Worm (Caenorhabditis elegans) whole organism, early embryonic: Measurements from ENCODE around the gene smf-2.

Experiments
- ama-1 ChIP-seq: fragments of 150-350 bp; optimal IDR thresholded peaks from 2 replicates; lab custom pipeline; 2014
- ceh-13 ChIP-seq: fragments of 200-800 bp; sonication (Bioruptor generic); optimal IDR thresholded peaks from 2 replicates; lab custom pipeline; 2018; ENCODE audit warnings: mild to moderate bottlenecking, missing genetic modification characterization, missing compliant biosample characterization
- scrt-1 ChIP-seq: fragments of 200-800 bp; sonication (Bioruptor generic); IDR thresholded peaks from 2 replicates; pipeline ENCODE4 v1.3.6; 2022; ENCODE audit warnings: missing genetic modification characterization, missing compliant biosample characterization

DNA sequence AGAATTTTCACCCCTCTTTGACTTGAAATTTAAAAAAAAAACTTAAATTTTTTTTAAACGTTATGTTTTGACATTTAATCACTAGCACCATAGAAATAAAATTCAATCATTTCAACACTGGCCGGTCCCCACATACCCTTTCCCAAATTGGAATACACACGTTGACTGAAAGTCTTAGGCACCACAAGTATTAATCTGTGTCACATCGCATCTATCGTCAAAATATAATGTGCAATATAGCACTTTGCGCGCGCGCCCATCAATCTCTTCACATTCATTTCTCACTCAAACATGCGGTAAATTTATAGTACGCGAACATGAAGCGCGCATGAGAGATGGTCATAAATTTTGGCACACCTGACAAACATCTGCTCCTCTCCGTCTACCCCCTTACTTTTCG is 31.1 kb downstream of the smf-2 start:
- no peak for TF ChIP-seq ama-1 (lab: Kevin White, UChicago)
- no peak for TF ChIP-seq ceh-13 (GFP tag; lab: Kevin White, UChicago)
- no peak for TF ChIP-seq scrt-1 (GFP tag; lab: Robert Waterston, UW)
